Fruit fly (Drosophila melanogaster) whole organism, pupa: Measurements from ENCODE around the gene PH4alphaPV.

Experiments
- CG10348 ChIP-seq: fragments of 200-800 bp; sonication (Bioruptor generic); IDR thresholded peaks from 2 replicates; pipeline ENCODE4 v1.3.6; 2022; ENCODE audit warnings: missing biosample characterization, missing genetic modification characterization
- CG12605 ChIP-seq: fragments of 200-800 bp; sonication (Bioruptor generic); IDR thresholded peaks from 2 replicates; pipeline ENCODE4 v1.3.6; 2022; ENCODE audit warnings: missing biosample characterization, missing genetic modification characterization
- CG13204 ChIP-seq: fragments of 200-800 bp; sonication (Bioruptor generic); optimal IDR thresholded peaks from 2 replicates; lab custom pipeline; 2018; ENCODE audit warnings: missing biosample characterization, mild to moderate bottlenecking, missing genetic modification characterization, moderate library complexity
- CG14655 ChIP-seq: fragments of 200-800 bp; sonication (Bioruptor generic); optimal IDR thresholded peaks from 3 replicates; lab custom pipeline; 2017; ENCODE audit warnings: mild to moderate bottlenecking, missing biosample characterization, missing genetic modification reagents, missing genetic modification characterization
- CG15710 ChIP-seq: fragments of 200-800 bp; sonication (Bioruptor generic); optimal IDR thresholded peaks from 2 replicates; lab custom pipeline; 2018; ENCODE audit warnings: missing biosample characterization, mild to moderate bottlenecking, missing genetic modification characterization, moderate library complexity
- CG17806 ChIP-seq: fragments of 200-800 bp; sonication (Bioruptor generic); optimal IDR thresholded peaks from 2 replicates; lab custom pipeline; 2018; ENCODE audit warnings: missing biosample characterization, mild to moderate bottlenecking, missing genetic modification characterization, moderate library complexity
- CG32121 ChIP-seq: fragments of 200-800 bp; sonication (Bioruptor generic); IDR thresholded peaks from 2 replicates; pipeline ENCODE4 v1.3.6; 2022; ENCODE audit warnings: missing biosample characterization, missing genetic modification characterization
- CG34367 ChIP-seq: fragments of 200-800 bp; sonication (Bioruptor generic); optimal IDR thresholded peaks from 2 replicates; lab custom pipeline; 2018; ENCODE audit warnings: missing biosample characterization, mild to moderate bottlenecking, missing genetic modification characterization
- CG4496 ChIP-seq: fragments of 200-800 bp; sonication (Bioruptor generic); IDR thresholded peaks from 3 replicates; pipeline ENCODE4 v1.3.6; 2022; ENCODE audit warnings: missing biosample characterization, missing genetic modification characterization
- CG8159 ChIP-seq: fragments of 200-800 bp; sonication (Bioruptor generic); optimal IDR thresholded peaks from 3 replicates; lab custom pipeline; 2018; ENCODE audit warnings: missing biosample characterization, mild to moderate bottlenecking, missing genetic modification characterization, moderate library complexity
- CG8301 ChIP-seq: fragments of 200-800 bp; sonication (Bioruptor generic); optimal IDR thresholded peaks from 2 replicates; lab custom pipeline; 2018; ENCODE audit warnings: missing biosample characterization, mild to moderate bottlenecking, missing genetic modification characterization
- CG9948 ChIP-seq: fragments of 200-800 bp; sonication (Bioruptor generic); optimal IDR thresholded peaks from 2 replicates; lab custom pipeline; 2018; ENCODE audit warnings: missing biosample characterization, mild to moderate bottlenecking, missing genetic modification characterization, moderate library complexity
- D1 ChIP-seq: fragments of 200-800 bp; sonication (Bioruptor generic); optimal IDR thresholded peaks from 2 replicates; lab custom pipeline; 2018; ENCODE audit warnings: missing biosample characterization, mild to moderate bottlenecking, missing genetic modification characterization, moderate library complexity
- EcR ChIP-seq: fragments of 200-800 bp; sonication (Bioruptor generic); optimal IDR thresholded peaks from 3 replicates; lab custom pipeline; 2019; ENCODE audit warnings: missing biosample characterization, missing genetic modification characterization, mild to moderate bottlenecking, moderate library complexity, missing genetic modification reagents
- Ets98B ChIP-seq: fragments of 200-800 bp; sonication (Bioruptor generic); IDR thresholded peaks from 2 replicates; pipeline ENCODE4 v1.3.6; 2022; ENCODE audit warnings: missing biosample characterization, missing genetic modification characterization
- Pif1A ChIP-seq: fragments of 200-800 bp; sonication (Bioruptor generic); optimal IDR thresholded peaks from 3 replicates; lab custom pipeline; 2016; ENCODE audit warnings: missing biosample characterization, missing genetic modification characterization
- Pif1B ChIP-seq: fragments of 200-800 bp; sonication (Bioruptor generic); optimal IDR thresholded peaks from 3 replicates; lab custom pipeline; 2016; ENCODE audit warnings: missing biosample characterization, missing genetic modification characterization
- Snoo ChIP-seq: fragments of 200-800 bp; sonication (Bioruptor generic); optimal IDR thresholded peaks from 3 replicates; lab custom pipeline; 2017; ENCODE audit warnings: missing biosample characterization, mild to moderate bottlenecking, missing genetic modification characterization, inconsistent platforms
- fd96Ca ChIP-seq: fragments of 200-800 bp; sonication (Bioruptor generic); IDR thresholded peaks from 3 replicates; pipeline ENCODE4 v1.3.6; 2022; ENCODE audit warnings: missing biosample characterization, missing genetic modification characterization
- gl ChIP-seq: fragments of 200-800 bp; sonication (Bioruptor generic); optimal IDR thresholded peaks from 2 replicates; lab custom pipeline; 2018; ENCODE audit warnings: missing biosample characterization, mild to moderate bottlenecking, missing genetic modification characterization
- rn ChIP-seq: fragments of 200-800 bp; sonication (Bioruptor generic); IDR thresholded peaks from 2 replicates; pipeline ENCODE4 v1.3.6; 2022; ENCODE audit warnings: missing biosample characterization, missing genetic modification characterization

The PH4alphaPV gene

DNA sequence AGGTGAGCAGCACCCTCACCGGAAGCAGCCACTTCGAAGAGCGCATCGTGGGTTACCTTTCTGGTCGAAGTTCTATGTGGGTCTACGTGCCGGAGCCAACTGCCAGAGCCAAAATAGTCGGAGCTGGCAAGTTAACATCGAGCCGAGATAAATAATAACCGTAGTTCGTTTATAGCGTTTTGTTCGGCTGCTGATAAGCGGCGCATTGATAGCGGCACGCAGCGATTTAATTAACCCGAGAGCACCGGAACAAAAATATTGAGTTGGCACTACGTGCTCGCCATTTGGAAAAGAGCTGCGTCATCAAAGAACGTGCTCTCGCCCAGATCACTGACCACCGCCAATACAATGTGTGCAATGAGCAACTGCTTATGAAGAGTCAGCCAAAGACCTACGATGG, at the start of gene PH4alphaPV:
Gene PH4alphaPV (minus strand): TSS at position 101 of the 400 bp plus-strand sequence.
- TF ChIP-seq CG15710 (tag; lab: Kevin White, UChicago) (no peak), CG8159 (tag; lab: Kevin White, UChicago) (no peak), CG8301 (tag; lab: Kevin White, UChicago) (no peak), CG34367 (no peak), rn (GFP tag; lab: Robert Waterston, UW) (no peak), CG10348 (GFP tag; lab: Robert Waterston, UW) (no peak), Pif1A (GFP tag; lab: Kevin White, UChicago) (no peak), CG32121 (GFP tag; lab: Robert Waterston, UW) (no peak), Snoo (tag; lab: Kevin White, UChicago) (no peak), CG4496 (no peak), Ets98B (GFP tag; lab: Robert Waterston, UW) (no peak), D1 (tag; lab: Kevin White, UChicago) (no peak), gl (no peak), fd96Ca (no peak), CG14655 (no peak), Pif1B (GFP tag; lab: Kevin White, UChicago) (no peak), CG12605 (no peak), CG13204 (GFP tag; lab: Kevin White, UChicago) (no peak), EcR (GFP tag; lab: Kevin White, UChicago) (no peak), CG17806 (tag; lab: Kevin White, UChicago) (no peak)

- TF ChIP-seq fd96Ca (no peak), gl (no peak), CG8159 (tag; lab: Kevin White, UChicago) (no peak), Snoo (tag; lab: Kevin White, UChicago) (no peak), EcR (GFP tag; lab: Kevin White, UChicago) (no peak), CG15710 (tag; lab: Kevin White, UChicago) (no peak), CG13204 (GFP tag; lab: Kevin White, UChicago) (no peak), CG34367 (no peak), CG4496 (no peak), Pif1B (GFP tag; lab: Kevin White, UChicago) (no peak), CG14655 (no peak), CG32121 (GFP tag; lab: Robert Waterston, UW) (no peak), rn (GFP tag; lab: Robert Waterston, UW) (no peak), Ets98B (GFP tag; lab: Robert Waterston, UW) (no peak), CG17806 (tag; lab: Kevin White, UChicago) (no peak)
These were observed 48.7 kb upstream of the PH4alphaPV start, which contains the start of gene Pka-C2 for dm6 chr3R:30697038-30697437. Pka-C2 (minus strand) TSS chr3R:30697138.

- TF ChIP-seq Ets98B (GFP tag; lab: Robert Waterston, UW) (no peak), D1 (tag; lab: Kevin White, UChicago) (no peak), CG12605 (no peak), CG34367 (no peak), CG15710 (tag; lab: Kevin White, UChicago) (no peak), rn (GFP tag; lab: Robert Waterston, UW) (no peak), Pif1B (GFP tag; lab: Kevin White, UChicago) (no peak), Pif1A (GFP tag; lab: Kevin White, UChicago) (no peak), CG32121 (GFP tag; lab: Robert Waterston, UW) (no peak), CG9948 (no peak), CG14655 (no peak)
These were observed 47.0 kb upstream of the PH4alphaPV start, which contains the start of gene CG12069 for dm6 chr3R:30695398-30695797. CG12069 (minus strand) TSS chr3R:30695498.

DNA sequence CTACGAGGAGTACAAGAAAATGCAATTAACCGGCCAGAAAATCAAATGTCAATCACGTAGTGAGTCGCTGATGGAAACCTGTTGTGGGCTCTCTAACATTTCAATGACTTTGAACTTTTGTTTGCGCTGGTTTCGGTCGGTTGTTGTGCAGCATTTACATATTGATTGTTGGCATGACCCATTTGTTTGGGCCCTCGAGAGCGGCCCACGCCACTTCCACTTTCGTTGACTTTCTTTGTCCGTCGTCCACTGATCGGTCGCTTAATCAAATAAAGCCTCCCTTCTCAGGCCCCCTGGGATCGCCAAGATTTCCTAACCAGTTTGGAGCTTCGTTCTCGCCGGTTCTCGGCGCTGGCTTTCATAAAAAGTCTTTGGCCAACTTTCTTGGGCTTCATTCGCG, 41.9 kb upstream of the PH4alphaPV start, which contains the start of gene Spn100A:
Gene Spn100A (plus strand): TSS at position 392 of the 400 bp plus-strand sequence.
- 0 out of 3 replicates have a peak, but pooled peaks have one; percentile 22 for TF ChIP-seq CG4496
- peak; percentile 37; the same call in 1 of the 3 replicates for TF ChIP-seq fd96Ca
- TF ChIP-seq Pif1A (GFP tag; lab: Kevin White, UChicago), result no peak
- no peak for TF ChIP-seq CG8159 (tag; lab: Kevin White, UChicago)

dm6 chr3R:30689653-30690052, 41.3 kb upstream of the PH4alphaPV start:
- no peak for TF ChIP-seq CG13204 (GFP tag; lab: Kevin White, UChicago)
- peak; percentile 47; the same call in 1 of the 2 replicates for TF ChIP-seq CG12605
- no peak for TF ChIP-seq CG17806 (tag; lab: Kevin White, UChicago)
- TF ChIP-seq CG14655, result peak; percentile 82
- TF ChIP-seq Pif1B (GFP tag; lab: Kevin White, UChicago), result peak; percentile 46
- TF ChIP-seq Pif1A (GFP tag; lab: Kevin White, UChicago), result peak; percentile 31
- peak; percentile 59; the same call in 1 of the 3 replicates for TF ChIP-seq fd96Ca
- peak; percentile 80 for TF ChIP-seq Ets98B (GFP tag; lab: Robert Waterston, UW)
- TF ChIP-seq CG8301 (tag; lab: Kevin White, UChicago), result peak; percentile 87
- TF ChIP-seq EcR (GFP tag; lab: Kevin White, UChicago), result no peak
- TF ChIP-seq gl, result no peak
- TF ChIP-seq CG10348 (GFP tag; lab: Robert Waterston, UW), result no peak
- peak; percentile 53; the same call in 1 of the 2 replicates for TF ChIP-seq rn (GFP tag; lab: Robert Waterston, UW)
- TF ChIP-seq Snoo (tag; lab: Kevin White, UChicago), result peak; percentile 31
- TF ChIP-seq CG8159 (tag; lab: Kevin White, UChicago), result peak; percentile 17
- TF ChIP-seq CG4496, result peak; percentile 93
- TF ChIP-seq, all 21 proteins: peak for 11

dm6 chr3R:30649661-30650060, 1.3 kb upstream of the PH4alphaPV start, which contains the start of gene CG34433:
CG34433 (plus strand) TSS chr3R:30649961.
- TF ChIP-seq rn (GFP tag; lab: Robert Waterston, UW), result no peak
- TF ChIP-seq Ets98B (GFP tag; lab: Robert Waterston, UW), result no peak
- no peak for TF ChIP-seq CG32121 (GFP tag; lab: Robert Waterston, UW)
- TF ChIP-seq fd96Ca, result no peak
- no peak for TF ChIP-seq CG10348 (GFP tag; lab: Robert Waterston, UW)
- TF ChIP-seq CG34367, result no peak
- TF ChIP-seq CG15710 (tag; lab: Kevin White, UChicago), result no peak
- TF ChIP-seq D1 (tag; lab: Kevin White, UChicago), result no peak
- TF ChIP-seq CG12605, result no peak
- TF ChIP-seq CG8159 (tag; lab: Kevin White, UChicago), result no peak
- no peak for TF ChIP-seq CG8301 (tag; lab: Kevin White, UChicago)
- TF ChIP-seq Pif1A (GFP tag; lab: Kevin White, UChicago), result no peak
- no peak for TF ChIP-seq EcR (GFP tag; lab: Kevin White, UChicago)
- TF ChIP-seq CG14655, result no peak
- no peak for TF ChIP-seq Snoo (tag; lab: Kevin White, UChicago)
- TF ChIP-seq CG4496, result no peak
- TF ChIP-seq CG13204 (GFP tag; lab: Kevin White, UChicago), result no peak
